Worm (Caenorhabditis elegans) whole organism, L3 larva: ENCODE data around the gene cest-5.2.

Experiments used
- ZK546.5 ChIP-seq: sonication (generic microtip); optimal IDR thresholded peaks from 2 replicates; lab custom pipeline; 2017; ENCODE audit warnings: missing biosample characterization, missing genetic modification characterization
- elt-2 ChIP-seq: sonication (generic microtip); optimal IDR thresholded peaks from 2 replicates; lab custom pipeline; 2016; ENCODE audit warnings: missing genetic modification reagents, mild to moderate bottlenecking, missing genetic modification characterization, missing compliant biosample characterization
- nhr-23 ChIP-seq: fragments of 150-350 bp; optimal IDR thresholded peaks from 2 replicates; lab custom pipeline; 2014; ENCODE audit warnings: missing biosample characterization, missing genetic modification reagents, missing genetic modification characterization
- nhr-237 ChIP-seq: fragments of 150-350 bp; optimal IDR thresholded peaks from 2 replicates; lab custom pipeline; 2014; ENCODE audit warnings: missing biosample characterization, missing genetic modification characterization
- nhr-28 ChIP-seq: fragments of 150-350 bp; optimal IDR thresholded peaks from 2 replicates; lab custom pipeline; 2014; ENCODE audit warnings: missing biosample characterization, missing genetic modification characterization
- sea-2 ChIP-seq: fragments of 150-350 bp; sonication (generic microtip); optimal IDR thresholded peaks from 4 replicates; lab custom pipeline; 2014; ENCODE audit warnings: missing biosample characterization, missing genetic modification reagents, missing genetic modification characterization
- tbx-2 ChIP-seq: sonication (generic microtip); optimal IDR thresholded peaks from 2 replicates; lab custom pipeline; 2016; ENCODE audit warnings: mild to moderate bottlenecking, missing genetic modification characterization, missing compliant biosample characterization
- ztf-11 ChIP-seq: fragments of 150-350 bp; optimal IDR thresholded peaks from 2 replicates; lab custom pipeline; 2014; ENCODE audit warnings: missing biosample characterization, missing genetic modification characterization

DNA sequence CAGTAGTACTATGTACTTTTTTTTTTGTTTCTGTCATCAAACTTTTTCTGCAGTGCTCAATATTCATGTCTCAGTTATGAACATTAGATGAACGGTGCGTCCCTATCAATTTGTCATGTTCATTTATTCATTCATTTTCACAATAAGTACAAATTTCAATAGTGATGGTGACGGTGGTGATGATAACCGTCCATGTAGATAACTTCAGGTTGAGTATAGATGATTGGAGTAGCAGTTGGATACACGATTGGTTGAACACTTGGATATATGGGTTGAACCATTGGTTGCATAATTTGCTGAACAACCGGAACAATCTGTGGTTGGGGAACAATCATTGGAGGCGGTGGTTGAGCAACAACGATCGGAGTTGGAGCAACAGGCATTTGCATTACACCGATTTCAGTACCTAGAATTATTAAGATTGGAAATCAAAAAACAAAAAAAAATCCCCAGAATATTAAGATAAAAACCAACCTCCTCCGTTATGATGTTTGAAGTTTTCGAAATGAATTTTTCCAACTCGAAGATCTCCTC, 39.6 kb downstream of the cest-5.2 start:
- TF ChIP-seq ztf-11 (tag; lab: Kevin White, UChicago), result no peak
- no peak for TF ChIP-seq tbx-2
- TF ChIP-seq ZK546.5 (tag; lab: Kevin White, UChicago), result no peak
- TF ChIP-seq nhr-28 (tag; lab: Kevin White, UChicago), result no peak
- TF ChIP-seq elt-2 (tag; lab: Kevin White, UChicago), result no peak
- no peak for TF ChIP-seq sea-2 (GFP tag; lab: Kevin White, UChicago)
- no peak for TF ChIP-seq nhr-23 (tag; lab: Kevin White, UChicago)
- no peak for TF ChIP-seq nhr-237 (tag; lab: Kevin White, UChicago)
